Worm (Caenorhabditis elegans): ENCODE measurements around the gene rgs-4.

DNA sequence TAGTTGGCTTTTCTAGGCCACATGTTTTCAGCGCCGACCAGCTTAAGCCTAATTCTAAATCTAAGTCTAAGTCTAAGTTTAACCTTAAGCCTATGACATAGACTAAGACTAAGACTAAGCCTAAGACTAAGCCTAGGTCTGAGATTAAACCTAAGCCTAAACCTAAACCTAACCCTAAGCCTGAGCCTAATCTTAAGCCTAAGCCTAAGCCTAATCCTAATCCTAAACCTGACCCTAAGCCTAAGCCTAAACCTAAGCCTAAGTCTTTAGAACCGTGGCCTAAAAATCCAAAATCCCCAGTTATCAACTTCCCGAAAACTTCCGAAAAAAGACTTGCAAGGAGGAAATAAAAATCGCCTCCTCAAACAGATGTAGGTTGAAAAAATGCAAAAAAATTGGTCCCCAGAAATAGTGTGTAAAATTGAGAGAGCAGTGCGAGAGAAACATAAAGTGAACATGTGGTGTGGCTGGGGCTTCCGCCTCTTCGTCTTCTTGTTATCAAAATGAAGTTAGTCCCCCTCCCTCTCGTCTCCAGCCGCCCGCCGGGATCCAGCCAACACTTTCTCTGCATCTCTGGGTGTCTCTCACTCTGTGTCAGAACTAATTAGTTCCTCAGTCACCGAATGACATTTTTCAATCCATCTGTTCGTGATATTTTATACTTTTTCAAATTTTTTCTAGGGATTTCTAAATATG lies 5.3 kb downstream of the rgs-4 start:
- TF ChIP-seq W03F9.2 (tag; optimal IDR thresholded peaks at IDR 0.05) = peak; percentile 18
- TF ChIP-seq dao-5 (tag; optimal IDR thresholded peaks at IDR 0.05) = no peak
- TF ChIP-seq him-1 (tag; optimal IDR thresholded peaks at IDR 0.05) = no peak

Data from whole organism, L4/young adult.